Worm (Caenorhabditis elegans) whole organism, L4 larva: ENCODE results near the gene F01D5.7.
A peak's percentile ranks its signal among the peaks of the same experiment; 100 is the strongest.

Source experiments
- F37D6.2 ChIP-seq: sonication (generic microtip); optimal IDR thresholded peaks from 2 replicates; lab custom pipeline; 2016; ENCODE audit warnings: mild to moderate bottlenecking, missing genetic modification characterization, missing compliant biosample characterization
- F44E2.7 ChIP-seq: fragments of 200-800 bp; sonication (Bioruptor generic); IDR thresholded peaks from 2 replicates; pipeline ENCODE4 v2.1.2; 2022; ENCODE audit warnings: missing genetic modification characterization, missing compliant biosample characterization
- Y105C5A.15 ChIP-seq: fragments of 200-800 bp; sonication (Bioruptor generic); IDR thresholded peaks from 2 replicates; pipeline ENCODE4 v1.3.6; 2022; ENCODE audit warnings: missing genetic modification characterization, missing compliant biosample characterization
- Y48G9A.11 ChIP-seq: fragments of 200-800 bp; sonication (Bioruptor generic); IDR thresholded peaks from 2 replicates; pipeline ENCODE4 v1.3.6; 2022; ENCODE audit warnings: missing genetic modification reagents, missing genetic modification characterization, missing compliant biosample characterization
- Y5F2A.4 ChIP-seq: fragments of 200-800 bp; sonication (Bioruptor generic); optimal IDR thresholded peaks from 2 replicates; lab custom pipeline; 2018; ENCODE audit warnings: mild to moderate bottlenecking, missing genetic modification characterization, missing compliant biosample characterization
- Y75B8A.6 ChIP-seq: fragments of 200-800 bp; sonication (Bioruptor generic); IDR thresholded peaks from 2 replicates; pipeline ENCODE4 v1.3.6; 2022; ENCODE audit warnings: missing genetic modification reagents, missing genetic modification characterization, missing compliant biosample characterization
- ZK337.2 ChIP-seq: fragments of 200-800 bp; sonication (Bioruptor generic); IDR thresholded peaks from 2 replicates; pipeline ENCODE4 v1.3.6; 2022; ENCODE audit warnings: missing genetic modification reagents, missing genetic modification characterization, missing compliant biosample characterization
- attf-4 ChIP-seq: sonication (generic microtip); optimal IDR thresholded peaks from 3 replicates; lab custom pipeline; 2017; ENCODE audit warnings: missing biosample characterization, missing genetic modification characterization
- ceh-20 ChIP-seq: fragments of 200-800 bp; sonication (Bioruptor generic); IDR thresholded peaks from 2 replicates; pipeline ENCODE4 v1.3.6; 2022; ENCODE audit warnings: missing genetic modification reagents, missing genetic modification characterization, missing compliant biosample characterization
- ceh-28 ChIP-seq: fragments of 150-350 bp; optimal IDR thresholded peaks from 2 replicates; lab custom pipeline; 2014; ENCODE audit warnings: missing biosample characterization, missing genetic modification reagents, missing genetic modification characterization
- ceh-32 ChIP-seq: sonication (generic microtip); optimal IDR thresholded peaks from 2 replicates; lab custom pipeline; 2016; ENCODE audit warnings: mild to moderate bottlenecking, missing genetic modification characterization, missing compliant biosample characterization; ENCODE audit not compliant: poor library complexity
- daf-16 ChIP-seq, 3 experiments: sonication (generic microtip); optimal IDR thresholded peaks; 2 replicates each; lab custom pipeline; 2016 to 2017; ENCODE audit warnings: missing genetic modification characterization in 3 of 3, missing genetic modification reagents in 3 of 3, mild to moderate bottlenecking in 2 of 3, missing compliant biosample characterization in 2 of 3, missing biosample characterization in 1 of 3, moderate library complexity in 1 of 3
- daf-8 ChIP-seq: fragments of 200-800 bp; sonication (Bioruptor generic); IDR thresholded peaks from 2 replicates; pipeline ENCODE4 v1.3.6; 2022; ENCODE audit warnings: missing genetic modification characterization, missing compliant biosample characterization
- fos-1 ChIP-seq: fragments of 150-350 bp; optimal IDR thresholded peaks from 2 replicates; lab custom pipeline; 2014; ENCODE audit warnings: missing biosample characterization, missing genetic modification characterization
- hlh-11 ChIP-seq: fragments of 200-800 bp; sonication (Bioruptor generic); optimal IDR thresholded peaks from 2 replicates; lab custom pipeline; 2018; ENCODE audit warnings: mild to moderate bottlenecking, missing genetic modification characterization, missing compliant biosample characterization
- jun-1 ChIP-seq: fragments of 150-350 bp; optimal IDR thresholded peaks from 2 replicates; lab custom pipeline; 2014; ENCODE audit warnings: missing biosample characterization, missing genetic modification reagents, missing genetic modification characterization
- lin-13 ChIP-seq: fragments of 150-350 bp; optimal IDR thresholded peaks from 2 replicates; lab custom pipeline; 2014; ENCODE audit warnings: missing biosample characterization, missing genetic modification reagents, missing genetic modification characterization
- lin-15B ChIP-seq: fragments of 150-350 bp; sonication (generic microtip); optimal IDR thresholded peaks from 3 replicates; lab custom pipeline; 2014; ENCODE audit warnings: missing biosample characterization, missing genetic modification characterization
- lin-39 ChIP-seq: fragments of 150-350 bp; optimal IDR thresholded peaks from 2 replicates; lab custom pipeline; 2014; ENCODE audit warnings: missing biosample characterization, missing genetic modification reagents, missing genetic modification characterization
- lir-3 ChIP-seq: sonication (generic microtip); optimal IDR thresholded peaks from 2 replicates; lab custom pipeline; 2016; ENCODE audit warnings: mild to moderate bottlenecking, missing genetic modification characterization, missing compliant biosample characterization
- lsy-2 ChIP-seq, 2 experiments: fragments of 150-350 bp in 1 of 2; sonication (generic microtip) in 1 of 2; optimal IDR thresholded peaks; 2 replicates each; lab custom pipeline; 2014 to 2017; ENCODE audit warnings: missing biosample characterization in 2 of 2, missing genetic modification characterization in 2 of 2
- mdt-29 ChIP-seq: fragments of 200-800 bp; sonication (Bioruptor generic); IDR thresholded peaks from 2 replicates; pipeline ENCODE4 v1.3.6; 2022; ENCODE audit warnings: missing genetic modification reagents, missing genetic modification characterization, missing compliant biosample characterization
- mes-2 ChIP-seq: sonication (generic microtip); optimal IDR thresholded peaks from 2 replicates; lab custom pipeline; 2016; ENCODE audit warnings: missing genotype, mild to moderate bottlenecking, missing genetic modification characterization, missing compliant biosample characterization; ENCODE audit not compliant: poor library complexity, severe bottlenecking
- nhr-10 ChIP-seq: fragments of 150-350 bp; optimal IDR thresholded peaks from 2 replicates; lab custom pipeline; 2014; ENCODE audit warnings: missing biosample characterization, missing genetic modification characterization
- nhr-102 ChIP-seq: sonication (generic microtip); optimal IDR thresholded peaks from 2 replicates; lab custom pipeline; 2016; ENCODE audit warnings: mild to moderate bottlenecking, missing genetic modification characterization, moderate library complexity, missing compliant biosample characterization
- nhr-28 ChIP-seq: fragments of 150-350 bp; optimal IDR thresholded peaks from 2 replicates; lab custom pipeline; 2014; ENCODE audit warnings: missing biosample characterization, missing genetic modification characterization
- nhr-42 ChIP-seq: fragments of 200-800 bp; sonication (Bioruptor generic); IDR thresholded peaks from 2 replicates; pipeline ENCODE4 v1.3.6; 2022; ENCODE audit warnings: missing genetic modification characterization, missing compliant biosample characterization
- nhr-6 ChIP-seq: fragments of 150-350 bp; optimal IDR thresholded peaks from 2 replicates; lab custom pipeline; 2014; ENCODE audit warnings: missing biosample characterization, missing genetic modification characterization
- nhr-77 ChIP-seq: fragments of 150-350 bp; optimal IDR thresholded peaks from 2 replicates; lab custom pipeline; 2014; ENCODE audit warnings: missing biosample characterization, missing genetic modification characterization
- php-3 ChIP-seq: fragments of 200-800 bp; sonication (Bioruptor generic); IDR thresholded peaks from 2 replicates; pipeline ENCODE4 v1.3.6; 2022; ENCODE audit warnings: missing genetic modification reagents, missing genetic modification characterization, missing compliant biosample characterization
- pqm-1 ChIP-seq: sonication (generic microtip); optimal IDR thresholded peaks from 2 replicates; lab custom pipeline; 2017; ENCODE audit warnings: missing biosample characterization, missing genetic modification characterization
- saeg-2 ChIP-seq: fragments of 200-800 bp; sonication (Bioruptor generic); IDR thresholded peaks from 2 replicates; pipeline ENCODE4 v1.3.6; 2022; ENCODE audit warnings: missing genetic modification reagents, missing genetic modification characterization, missing compliant biosample characterization
- snpc-4 ChIP-seq: fragments of 150-350 bp; optimal IDR thresholded peaks from 2 replicates; lab custom pipeline; 2014; ENCODE audit warnings: missing biosample characterization, missing genetic modification characterization
- spr-3 ChIP-seq: fragments of 200-800 bp; sonication (Bioruptor generic); optimal IDR thresholded peaks from 2 replicates; lab custom pipeline; 2018; ENCODE audit warnings: mild to moderate bottlenecking, missing genetic modification characterization, missing compliant biosample characterization
- unc-130 ChIP-seq: sonication (generic microtip); optimal IDR thresholded peaks from 2 replicates; lab custom pipeline; 2016; ENCODE audit warnings: missing genetic modification reagents, missing genetic modification characterization, missing compliant biosample characterization
- unc-62 ChIP-seq, 3 experiments: fragments of 150-350 bp in 1 of 3; sonication (generic microtip); optimal IDR thresholded peaks in 2 of 3; peaks in 1 of 3; 1 replicate in 1 of 3; 2 replicates in 2 of 3; lab custom pipeline; 2014 to 2017; ENCODE audit warnings: missing biosample characterization in 3 of 3, missing genetic modification characterization in 3 of 3, missing genetic modification reagents in 3 of 3, missing genotype in 1 of 3
- zfp-2 ChIP-seq: sonication (generic microtip); optimal IDR thresholded peaks from 2 replicates; lab custom pipeline; 2016; ENCODE audit warnings: mild to moderate bottlenecking, missing genetic modification characterization, missing compliant biosample characterization

F01D5.7 gene

ce11 chrII:13998964-13999363 lies 9.5 kb upstream of the F01D5.7 start, which contains the start of gene F01D5.2:
Gene F01D5.2 (minus strand): TSS chrII:13999064.
- TF ChIP-seq Y5F2A.4 (no peak), ZK337.2 (GFP tag; lab: Robert Waterston, UW) (no peak), unc-130 (GFP tag; lab: Kevin White, UChicago) (no peak), pqm-1 (tag; lab: Kevin White, UChicago) (no peak), attf-4 (tag; lab: Kevin White, UChicago) (no peak), lin-39 (no peak), daf-8 (GFP tag; lab: Robert Waterston, UW) (no peak), Y105C5A.15 (GFP tag; lab: Robert Waterston, UW) (no peak), ceh-20 (GFP tag; lab: Robert Waterston, UW) (no peak), spr-3 (GFP tag; lab: Kevin White, UChicago) (no peak), lin-15B (tag; lab: Kevin White, UChicago) (no peak), zfp-2 (tag; lab: Kevin White, UChicago) (no peak), nhr-10 (tag; lab: Kevin White, UChicago) (no peak), saeg-2 (no peak)

- TF ChIP-seq nhr-28 (tag; lab: Kevin White, UChicago) (peak; percentile 7), pqm-1 (tag; lab: Kevin White, UChicago) (peak; percentile 41)
Observed at ce11 chrII:14000044-14000443, 8.4 kb upstream of the F01D5.7 start, which contains the start of gene F01D5.3. Gene F01D5.3 (minus strand): TSS chrII:14000144.

- no peak for TF ChIP-seq daf-16 (GFP tag; optimal IDR thresholded peaks at IDR 0.05; lab: Kevin White, UChicago)
- TF ChIP-seq daf-16 (tag; optimal IDR thresholded peaks at IDR 0.05; lab: Kevin White, UChicago) = peak; percentile 15
- no peak for TF ChIP-seq hlh-11
- TF ChIP-seq unc-62 (GFP tag; optimal IDR thresholded peaks at IDR 0.05 in 1 of 2; lab: Kevin White, UChicago) = peak in 1 of 2 experiments; percentile 30
- no peak for TF ChIP-seq unc-62 (tag; optimal IDR thresholded peaks at IDR 0.05; lab: Kevin White, UChicago)
- no peak for TF ChIP-seq mdt-29 (GFP tag; lab: Robert Waterston, UW)
- no peak for TF ChIP-seq attf-4 (tag; lab: Kevin White, UChicago)
- TF ChIP-seq lin-13 (GFP tag; lab: Kevin White, UChicago) = no peak
- no peak for TF ChIP-seq nhr-28 (tag; lab: Kevin White, UChicago)
- TF ChIP-seq ceh-32 = no peak
- TF ChIP-seq mes-2 (tag; lab: Kevin White, UChicago) = no peak
Observed at ce11 chrII:14002200-14002599, 6.3 kb upstream of the F01D5.7 start, which contains the start of gene F01D5.5. Gene F01D5.5 (minus strand): TSS chrII:14002300.

- TF ChIP-seq nhr-42 (GFP tag; lab: Robert Waterston, UW) = no peak
- no peak for TF ChIP-seq jun-1 (tag; lab: Kevin White, UChicago)
- peak; percentile 12 for TF ChIP-seq hlh-11
- TF ChIP-seq lir-3 = no peak
- TF ChIP-seq ceh-28 (tag; lab: Kevin White, UChicago) = no peak
- no peak for TF ChIP-seq fos-1 (tag; lab: Kevin White, UChicago)
- no peak for TF ChIP-seq nhr-102 (tag; lab: Kevin White, UChicago)
- no peak for TF ChIP-seq daf-16 (GFP tag; optimal IDR thresholded peaks at IDR 0.05; lab: Kevin White, UChicago)
- no peak for TF ChIP-seq daf-16 (tag; optimal IDR thresholded peaks at IDR 0.05; lab: Kevin White, UChicago)
- TF ChIP-seq mdt-29 (GFP tag; lab: Robert Waterston, UW) = no peak
- no peak for TF ChIP-seq Y75B8A.6 (GFP tag; lab: Robert Waterston, UW)
- peak; percentile 41 for TF ChIP-seq snpc-4
- no peak for TF ChIP-seq attf-4 (tag; lab: Kevin White, UChicago)
- no peak for TF ChIP-seq php-3 (GFP tag; lab: Robert Waterston, UW)
- no peak for TF ChIP-seq Y48G9A.11 (GFP tag; lab: Robert Waterston, UW)
- TF ChIP-seq F44E2.7 (GFP tag; lab: Robert Waterston, UW) = no peak
- no peak for TF ChIP-seq lsy-2 (tag; optimal IDR thresholded peaks at IDR 0.05; lab: Kevin White, UChicago)
- no peak for TF ChIP-seq F37D6.2 (tag; lab: Kevin White, UChicago)
- TF ChIP-seq nhr-77 = no peak
- TF ChIP-seq nhr-6 = no peak
- TF ChIP-seq nhr-28 (tag; lab: Kevin White, UChicago) = peak; percentile 51
- TF ChIP-seq pqm-1 (tag; lab: Kevin White, UChicago) = no peak
Observed at ce11 chrII:14003821-14004430, 4.5 kb upstream of the F01D5.7 start.
